Fruit fly (Drosophila melanogaster) whole organism, embryonic: ENCODE results near the gene edin.

Source experiments
- Bgb ChIP-seq: fragments of 200-800 bp; sonication (Bioruptor generic); IDR thresholded peaks from 2 replicates; pipeline ENCODE4 v1.3.6; 2022; ENCODE audit warnings: missing biosample characterization, missing genetic modification characterization; ENCODE audit not compliant: partially characterized antibody
- CG10366 ChIP-seq: fragments of 200-800 bp; sonication (Bioruptor generic); IDR thresholded peaks from 2 replicates; pipeline ENCODE4 v1.3.6; 2022; ENCODE audit warnings: missing biosample characterization, missing genetic modification characterization
- CG10654 ChIP-seq: fragments of 200-800 bp; sonication (Bioruptor generic); optimal IDR thresholded peaks from 2 replicates; lab custom pipeline; 2016; ENCODE audit warnings: missing biosample characterization, missing genetic modification characterization
- CG12299 ChIP-seq: fragments of 200-800 bp; sonication (Bioruptor generic); optimal IDR thresholded peaks from 2 replicates; lab custom pipeline; 2018; ENCODE audit warnings: missing biosample characterization, mild to moderate bottlenecking, missing genetic modification characterization
- CG12391 ChIP-seq: fragments of 200-800 bp; sonication (Bioruptor generic); optimal IDR thresholded peaks from 3 replicates; lab custom pipeline; 2018; ENCODE audit warnings: missing biosample characterization, mild to moderate bottlenecking, missing genetic modification characterization, moderate library complexity
- CG13775 ChIP-seq: fragments of 200-800 bp; sonication (Bioruptor generic); optimal IDR thresholded peaks from 3 replicates; lab custom pipeline; 2017; ENCODE audit warnings: missing biosample characterization, mild to moderate bottlenecking, missing genetic modification characterization
- CG14050 ChIP-seq: fragments of 200-800 bp; sonication (Bioruptor generic); IDR thresholded peaks from 3 replicates; pipeline ENCODE4 v1.3.6; 2022; ENCODE audit warnings: missing biosample characterization, missing genetic modification characterization
- CG15514 ChIP-seq: fragments of 200-800 bp; sonication (Bioruptor generic); optimal IDR thresholded peaks from 3 replicates; lab custom pipeline; 2017; ENCODE audit warnings: missing biosample characterization, missing genetic modification characterization, mild to moderate bottlenecking, moderate library complexity, missing genetic modification reagents
- CG17385 ChIP-seq: fragments of 200-800 bp; sonication (Bioruptor generic); optimal IDR thresholded peaks from 3 replicates; lab custom pipeline; 2018; ENCODE audit warnings: missing biosample characterization, mild to moderate bottlenecking, missing genetic modification characterization
- CG17612 ChIP-seq: fragments of 200-800 bp; sonication (Bioruptor generic); IDR thresholded peaks from 2 replicates; pipeline ENCODE4 v1.3.6; 2022; ENCODE audit warnings: missing biosample characterization, missing genetic modification characterization
- CG2199 ChIP-seq: fragments of 200-800 bp; sonication (Bioruptor generic); IDR thresholded peaks from 3 replicates; pipeline ENCODE4 v1.3.6; 2022; ENCODE audit warnings: missing biosample characterization, missing genetic modification characterization
- CG30403 ChIP-seq: fragments of 200-800 bp; sonication (Bioruptor generic); optimal IDR thresholded peaks from 3 replicates; lab custom pipeline; 2016; ENCODE audit warnings: missing biosample characterization, missing genetic modification characterization
- CG3281 ChIP-seq: fragments of 200-800 bp; sonication (Bioruptor generic); optimal IDR thresholded peaks from 3 replicates; lab custom pipeline; 2017; ENCODE audit warnings: missing biosample characterization, mild to moderate bottlenecking, missing genetic modification characterization
- CG4730 ChIP-seq: fragments of 200-800 bp; sonication (Bioruptor generic); IDR thresholded peaks from 2 replicates; pipeline ENCODE4 v1.3.6; 2022; ENCODE audit warnings: missing biosample characterization, missing genetic modification characterization
- CG6254 ChIP-seq: fragments of 200-800 bp; sonication (Bioruptor generic); optimal IDR thresholded peaks from 3 replicates; lab custom pipeline; 2017; ENCODE audit warnings: mild to moderate bottlenecking, missing biosample characterization, missing genetic modification reagents, missing genetic modification characterization
- CG7928 ChIP-seq: fragments of 200-800 bp; sonication (Bioruptor generic); optimal IDR thresholded peaks from 2 replicates; lab custom pipeline; 2017; ENCODE audit warnings: missing biosample characterization, mild to moderate bottlenecking, missing genetic modification characterization
- CG9727 ChIP-seq: fragments of 200-800 bp; sonication (Bioruptor generic); optimal IDR thresholded peaks from 3 replicates; lab custom pipeline; 2017; ENCODE audit warnings: missing biosample characterization, mild to moderate bottlenecking, missing genetic modification characterization
- Dbx ChIP-seq: fragments of 200-800 bp; sonication (Bioruptor generic); IDR thresholded peaks from 3 replicates; pipeline ENCODE4 v1.3.6; 2022; ENCODE audit warnings: missing biosample characterization, missing genetic modification characterization
- Dp ChIP-seq: fragments of 200-800 bp; sonication (Bioruptor generic); optimal IDR thresholded peaks from 2 replicates; lab custom pipeline; 2018; ENCODE audit warnings: missing biosample characterization, mild to moderate bottlenecking, missing genetic modification characterization, moderate library complexity
- Hey ChIP-seq: fragments of 200-800 bp; sonication (Bioruptor generic); optimal IDR thresholded peaks from 3 replicates; lab custom pipeline; 2018; ENCODE audit warnings: missing biosample characterization, mild to moderate bottlenecking, missing genetic modification characterization
- Hr78 ChIP-seq, 2 experiments: fragments of 200-800 bp in 1 of 2; fragments of >200 bp in 1 of 2; sonication (Bioruptor generic) in 1 of 2; optimal IDR thresholded peaks; 2 replicates each; lab custom pipeline; 2017 to 2019; ENCODE audit warnings: missing biosample characterization in 2 of 2, missing genetic modification characterization in 2 of 2, mild to moderate bottlenecking in 1 of 2, moderate library complexity in 1 of 2
- NC2β ChIP-seq: fragments of 200-800 bp; sonication (Bioruptor generic); optimal IDR thresholded peaks from 2 replicates; lab custom pipeline; 2016; ENCODE audit warnings: missing biosample characterization, missing genetic modification characterization
- Side ChIP-seq: fragments of 200-800 bp; sonication (Bioruptor generic); optimal IDR thresholded peaks from 2 replicates; lab custom pipeline; 2016; ENCODE audit warnings: missing biosample characterization, missing genetic modification characterization
- Spps ChIP-seq: fragments of 200-800 bp; sonication (Bioruptor generic); optimal IDR thresholded peaks from 2 replicates; lab custom pipeline; 2018; ENCODE audit warnings: missing biosample characterization, mild to moderate bottlenecking, missing genetic modification characterization
- Usf ChIP-seq: fragments of 200-800 bp; sonication (Bioruptor generic); optimal IDR thresholded peaks from 2 replicates; lab custom pipeline; 2017; ENCODE audit warnings: missing genotype, missing biosample characterization, missing genetic modification characterization
- YL-1 ChIP-seq: fragments of 200-800 bp; sonication (Bioruptor generic); optimal IDR thresholded peaks from 3 replicates; lab custom pipeline; 2017; ENCODE audit warnings: missing biosample characterization, mild to moderate bottlenecking, missing genetic modification characterization
- al ChIP-seq: fragments of 200-800 bp; sonication (Bioruptor generic); IDR thresholded peaks from 2 replicates; pipeline ENCODE4 v1.3.6; 2022; ENCODE audit warnings: missing biosample characterization, missing genetic modification characterization
- bcd ChIP-seq: fragments of 200-800 bp; sonication (Bioruptor generic); optimal IDR thresholded peaks from 2 replicates; lab custom pipeline; 2017; ENCODE audit warnings: missing biosample characterization, mild to moderate bottlenecking, missing genetic modification characterization
- cwo ChIP-seq: fragments of 200-800 bp; sonication (Bioruptor generic); optimal IDR thresholded peaks from 3 replicates; lab custom pipeline; 2017; ENCODE audit warnings: missing biosample characterization, missing genetic modification characterization, mild to moderate bottlenecking, moderate library complexity, missing genetic modification reagents
- emc ChIP-seq: fragments of 200-800 bp; sonication (Bioruptor generic); optimal IDR thresholded peaks from 2 replicates; lab custom pipeline; 2016; ENCODE audit warnings: missing biosample characterization, missing genetic modification characterization
- eve ChIP-seq, 2 experiments: fragments of >200 bp; optimal IDR thresholded peaks; 2 replicates each; lab custom pipeline; 2017; ENCODE audit warnings: missing biosample characterization in 2 of 2, missing genetic modification characterization in 2 of 2
- gfzf ChIP-seq: fragments of 200-800 bp; sonication (Bioruptor generic); optimal IDR thresholded peaks from 2 replicates; lab custom pipeline; 2016; ENCODE audit warnings: missing biosample characterization, mild to moderate bottlenecking, missing genetic modification characterization, moderate library complexity
- klu ChIP-seq: fragments of 200-800 bp; sonication (Bioruptor generic); IDR thresholded peaks from 2 replicates; pipeline ENCODE4 v1.3.6; 2022; ENCODE audit warnings: missing biosample characterization, missing genetic modification characterization
- lbe ChIP-seq: fragments of 200-800 bp; sonication (Bioruptor generic); optimal IDR thresholded peaks from 2 replicates; lab custom pipeline; 2016; ENCODE audit warnings: missing biosample characterization, mild to moderate bottlenecking, missing genetic modification characterization
- org-1 ChIP-seq: fragments of 200-800 bp; sonication (Bioruptor generic); optimal IDR thresholded peaks from 2 replicates; lab custom pipeline; 2017; ENCODE audit warnings: missing biosample characterization, missing genetic modification characterization
- pb ChIP-seq: fragments of 200-800 bp; sonication (Bioruptor generic); optimal IDR thresholded peaks from 3 replicates; lab custom pipeline; 2016; ENCODE audit warnings: missing biosample characterization, missing genetic modification characterization
- pho ChIP-seq: fragments of 200-800 bp; sonication (Bioruptor generic); optimal IDR thresholded peaks from 2 replicates; lab custom pipeline; 2016; ENCODE audit warnings: missing biosample characterization, missing genetic modification characterization
- prd ChIP-seq, 3 experiments: fragments of >200 bp in 2 of 3; fragments of 200-800 bp in 1 of 3; sonication (Bioruptor generic) in 1 of 3; optimal IDR thresholded peaks in 2 of 3; IDR thresholded peaks in 1 of 3; 2 replicates in 2 of 3; 3 replicates in 1 of 3; pipeline versions ENCODE4 v1.3.6 to Lab custom; 2017 to 2022; ENCODE audit warnings: missing biosample characterization in 1 of 3, missing genetic modification characterization in 1 of 3
- pum ChIP-seq: fragments of 200-800 bp; sonication (Bioruptor generic); optimal IDR thresholded peaks from 2 replicates; lab custom pipeline; 2016; ENCODE audit warnings: missing biosample characterization, missing genetic modification characterization
- row ChIP-seq: fragments of 200-800 bp; sonication (Bioruptor generic); IDR thresholded peaks from 3 replicates; pipeline ENCODE4 v1.3.6; 2022; ENCODE audit warnings: missing biosample characterization, missing genetic modification characterization
- sc ChIP-seq, 3 experiments: fragments of >200 bp in 2 of 3; fragments of 200-800 bp in 1 of 3; sonication (Bioruptor generic) in 1 of 3; optimal IDR thresholded peaks; 2 replicates in 2 of 3; 3 replicates in 1 of 3; lab custom pipeline; 2017; ENCODE audit warnings: mild to moderate bottlenecking in 1 of 3, missing biosample characterization in 1 of 3, missing genetic modification characterization in 1 of 3, missing genetic modification reagents in 1 of 3
- sens ChIP-seq: fragments of 200-800 bp; sonication (Bioruptor generic); peaks from one replicate; lab custom pipeline; 2016; ENCODE audit warnings: missing biosample characterization, missing genetic modification characterization
- slbo ChIP-seq: fragments of 200-800 bp; sonication (Bioruptor generic); IDR thresholded peaks from 2 replicates; pipeline ENCODE4 v1.3.6; 2022; ENCODE audit warnings: missing biosample characterization, missing genetic modification characterization
- sqz ChIP-seq: fragments of 200-800 bp; sonication (Bioruptor generic); optimal IDR thresholded peaks from 3 replicates; lab custom pipeline; 2018; ENCODE audit warnings: missing biosample characterization, mild to moderate bottlenecking, missing genetic modification characterization
- stc ChIP-seq: fragments of 200-800 bp; sonication (Bioruptor generic); IDR thresholded peaks from 2 replicates; pipeline ENCODE4 v1.3.6; 2022; ENCODE audit warnings: missing biosample characterization, missing genetic modification characterization
- tap ChIP-seq: fragments of 200-800 bp; optimal IDR thresholded peaks from 3 replicates; lab custom pipeline; 2019; ENCODE audit warnings: missing biosample characterization, mild to moderate bottlenecking, missing genetic modification characterization, moderate library complexity
- trh ChIP-seq: fragments of 200-800 bp; sonication (Bioruptor generic); optimal IDR thresholded peaks from 2 replicates; lab custom pipeline; 2016; ENCODE audit warnings: missing biosample characterization, missing genetic modification characterization

Gene edin

DNA sequence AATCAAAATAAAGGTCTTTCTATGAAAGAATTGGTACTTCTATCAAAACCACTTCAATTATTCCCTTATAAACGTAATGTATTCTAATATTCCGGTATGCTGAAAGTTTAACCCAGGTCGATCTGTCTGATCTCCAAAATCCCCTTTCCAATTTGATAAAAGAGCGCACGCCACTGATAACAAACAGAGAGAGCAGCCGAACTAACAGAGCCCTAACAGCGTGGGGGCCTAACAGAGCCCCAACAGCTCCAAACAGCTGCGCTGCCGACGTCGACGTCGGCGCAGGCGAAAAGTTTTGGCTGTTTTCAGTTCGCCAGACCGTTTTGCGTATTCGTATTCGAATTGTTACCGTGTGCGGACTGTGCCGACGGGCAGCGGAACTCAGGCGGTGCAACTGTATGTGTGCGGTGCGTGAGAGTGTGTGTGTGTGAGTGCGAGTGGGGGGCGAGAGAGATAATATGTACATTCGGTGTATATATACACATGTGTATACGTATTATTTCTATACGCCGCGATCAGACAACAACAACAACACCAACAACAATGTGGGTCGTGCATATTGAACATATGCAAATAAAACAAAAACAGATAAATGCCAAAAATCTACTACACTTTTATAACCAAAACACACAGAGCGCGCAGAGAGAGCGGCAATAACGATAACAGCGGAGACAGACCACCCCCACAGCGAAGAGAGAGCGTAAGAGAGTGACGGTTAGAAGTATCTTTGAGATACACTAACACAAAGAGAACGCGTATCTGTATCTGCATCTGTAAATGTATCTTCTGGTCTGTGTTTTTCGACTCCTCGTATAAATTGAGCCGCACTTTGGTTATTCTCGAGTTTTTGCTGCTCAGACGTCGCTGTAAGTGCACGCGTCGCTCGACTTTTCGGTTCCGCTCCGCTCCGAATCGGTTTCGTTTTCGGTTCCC is 7.6 kb upstream of the edin start, which contains the start of gene Oatp74D (continued):
- TF ChIP-seq prd (optimal IDR thresholded peaks at IDR 0.05; lab: Kevin White, UChicago), result no peak
- peak; percentile 54 for TF ChIP-seq prd (GFP tag; IDR thresholded peaks at IDR 0.05; lab: Robert Waterston, UW)
- peak; percentile 69 for TF ChIP-seq slbo (GFP tag; lab: Robert Waterston, UW)
- TF ChIP-seq CG6254 (GFP tag; lab: Kevin White, UChicago), result peak; percentile 52
- peak; percentile 2 for TF ChIP-seq CG12391
- peak; percentile 64 for TF ChIP-seq sqz (GFP tag; lab: Kevin White, UChicago)
- peak; percentile 0 for TF ChIP-seq YL-1
- no peak for TF ChIP-seq eve (GFP tag; optimal IDR thresholded peaks at IDR 0.05; lab: Kevin White, UChicago)
- TF ChIP-seq emc, result no peak
- TF ChIP-seq CG14050 (GFP tag; lab: Robert Waterston, UW), result no peak
- no peak for TF ChIP-seq klu
- peak; percentile 27 for TF ChIP-seq NC2β (GFP tag; lab: Kevin White, UChicago)
- TF ChIP-seq CG3281 (GFP tag; lab: Kevin White, UChicago), result peak; percentile 30
- TF ChIP-seq Dp (GFP tag; lab: Kevin White, UChicago), result no peak
- TF ChIP-seq pho (GFP tag; lab: Kevin White, UChicago), result peak; percentile 5
- peak; percentile 90 for TF ChIP-seq CG2199
- peak; percentile 63 for TF ChIP-seq CG9727 (GFP tag; lab: Kevin White, UChicago)
- no peak for TF ChIP-seq CG10654 (GFP tag; lab: Kevin White, UChicago)
- peak; percentile 48 for TF ChIP-seq lbe (GFP tag; lab: Kevin White, UChicago)
- peak; percentile 27 for TF ChIP-seq Hey (tag; lab: Kevin White, UChicago)
- no peak for TF ChIP-seq tap (tag; lab: Kevin White, UChicago)
- peak; percentile 72 for TF ChIP-seq CG12299 (tag; lab: Kevin White, UChicago)
- peak; percentile 68; the same call in 1 of the 2 replicates for TF ChIP-seq Bgb
- TF ChIP-seq org-1 (GFP tag; lab: Kevin White, UChicago), result peak; percentile 71
- TF ChIP-seq CG4730 (GFP tag; lab: Robert Waterston, UW), result no peak
- TF ChIP-seq Side (GFP tag; lab: Kevin White, UChicago), result peak; percentile 40
- no peak for TF ChIP-seq CG17385 (GFP tag; lab: Kevin White, UChicago)
- peak; percentile 29 for TF ChIP-seq CG15514 (GFP tag; lab: Kevin White, UChicago)
- no peak for TF ChIP-seq sc (optimal IDR thresholded peaks at IDR 0.05; lab: Kevin White, UChicago)
- TF ChIP-seq sc (GFP tag; optimal IDR thresholded peaks at IDR 0.05; lab: Kevin White, UChicago), result peak; percentile 7
- TF ChIP-seq bcd (GFP tag; lab: Kevin White, UChicago), result no peak
- TF ChIP-seq stc (GFP tag; lab: Robert Waterston, UW), result peak; percentile 33; the same call in 1 of the 2 replicates
- no peak for TF ChIP-seq pum
- peak; percentile 14 for TF ChIP-seq CG10366
- TF ChIP-seq CG7928 (GFP tag; lab: Kevin White, UChicago), result no peak
- TF ChIP-seq sens, result peak; percentile 88
- no peak for TF ChIP-seq CG17612 (GFP tag; lab: Robert Waterston, UW)
- no peak for TF ChIP-seq trh (GFP tag; lab: Kevin White, UChicago)
- peak; percentile 48; the same call in 2 of the 3 replicates for TF ChIP-seq row (GFP tag; lab: Robert Waterston, UW)
- TF ChIP-seq gfzf (GFP tag; lab: Kevin White, UChicago), result no peak
- peak; percentile 67 for TF ChIP-seq cwo (GFP tag; lab: Kevin White, UChicago)
- TF ChIP-seq pb (GFP tag; lab: Kevin White, UChicago), result peak; percentile 18
- TF ChIP-seq Dbx (GFP tag; lab: Robert Waterston, UW), result peak; percentile 45; the same call in 1 of the 3 replicates
- no peak for TF ChIP-seq al (GFP tag; lab: Robert Waterston, UW)
- TF ChIP-seq CG13775 (GFP tag; lab: Kevin White, UChicago), result no peak
- peak; percentile 25 for TF ChIP-seq Spps
- TF ChIP-seq CG30403 (GFP tag; lab: Kevin White, UChicago), result peak; percentile 32
- peak in 1 of 2 experiments; percentile 13 for TF ChIP-seq Hr78 (GFP tag; optimal IDR thresholded peaks at IDR 0.05; lab: Kevin White, UChicago)
- TF ChIP-seq Usf (GFP tag; lab: Kevin White, UChicago), result no peak
